Worm (Caenorhabditis elegans) whole organism, late embryonic: Measurements from ENCODE around the gene Y54G2A.12.
"Not testable (repeated sequence)": the region's sequence is repeated elsewhere in the genome, so short reads cannot be mapped to it uniquely, and the experiment has no call there.

Experiments used
- C08G9.2 ChIP-seq: sonication (generic microtip); optimal IDR thresholded peaks from 2 replicates; lab custom pipeline; 2016; ENCODE audit warnings: mild to moderate bottlenecking, missing genetic modification characterization, moderate library complexity, missing compliant biosample characterization
- C38D4.7 ChIP-seq: fragments of 200-800 bp; sonication (Bioruptor generic); optimal IDR thresholded peaks from 2 replicates; lab custom pipeline; 2018; ENCODE audit warnings: mild to moderate bottlenecking, missing genetic modification characterization, moderate library complexity, missing compliant biosample characterization
- K02D7.2 ChIP-seq: sonication (generic microtip); optimal IDR thresholded peaks from 2 replicates; lab custom pipeline; 2017; ENCODE audit warnings: mild to moderate bottlenecking, missing genetic modification characterization, missing compliant biosample characterization
- K09A11.1 ChIP-seq: sonication (generic microtip); optimal IDR thresholded peaks from 2 replicates; lab custom pipeline; 2017; ENCODE audit warnings: antibody characterized with exemption, mild to moderate bottlenecking, missing genetic modification characterization, missing compliant biosample characterization; ENCODE audit not compliant: insufficient read depth
- T23F11.4 ChIP-seq: fragments of 200-800 bp; sonication (Bioruptor generic); optimal IDR thresholded peaks from 2 replicates; lab custom pipeline; 2018; ENCODE audit warnings: mild to moderate bottlenecking, missing genetic modification characterization, missing compliant biosample characterization
- Y22D7AL.16 ChIP-seq: sonication (generic microtip); optimal IDR thresholded peaks from 2 replicates; lab custom pipeline; 2016; ENCODE audit warnings: missing genetic modification characterization, missing compliant biosample characterization
- ahr-1 ChIP-seq: sonication (generic microtip); optimal IDR thresholded peaks from 2 replicates; lab custom pipeline; 2016; ENCODE audit warnings: missing genetic modification characterization, missing compliant biosample characterization
- ama-1 ChIP-seq: fragments of 150-350 bp; optimal IDR thresholded peaks from 2 replicates; lab custom pipeline; 2014
- ceh-18 ChIP-seq: sonication (generic microtip); optimal IDR thresholded peaks from 2 replicates; lab custom pipeline; 2016; ENCODE audit warnings: missing genetic modification characterization, missing compliant biosample characterization
- ceh-24 ChIP-seq: sonication (generic microtip); optimal IDR thresholded peaks from 2 replicates; lab custom pipeline; 2016; ENCODE audit warnings: mild to moderate bottlenecking, missing genetic modification characterization, missing compliant biosample characterization
- ceh-31 ChIP-seq: sonication (generic microtip); optimal IDR thresholded peaks from 2 replicates; lab custom pipeline; 2016; ENCODE audit warnings: missing genetic modification characterization, missing compliant biosample characterization
- ceh-34 ChIP-seq: sonication (generic microtip); optimal IDR thresholded peaks from 2 replicates; lab custom pipeline; 2016; ENCODE audit warnings: mild to moderate bottlenecking, missing genetic modification characterization, missing compliant biosample characterization
- ceh-6 ChIP-seq: fragments of 200-800 bp; sonication (Bioruptor generic); optimal IDR thresholded peaks from 2 replicates; lab custom pipeline; 2018; ENCODE audit warnings: mild to moderate bottlenecking, missing genetic modification characterization, missing compliant biosample characterization
- che-1 ChIP-seq: sonication (generic microtip); optimal IDR thresholded peaks from 2 replicates; lab custom pipeline; 2016; ENCODE audit warnings: mild to moderate bottlenecking, missing genetic modification characterization, missing compliant biosample characterization
- dve-1 ChIP-seq: sonication (generic microtip); optimal IDR thresholded peaks from 2 replicates; lab custom pipeline; 2017; ENCODE audit warnings: antibody characterized with exemption, mild to moderate bottlenecking, missing genetic modification characterization, missing compliant biosample characterization
- elt-2 ChIP-seq: sonication (generic microtip); optimal IDR thresholded peaks from 2 replicates; lab custom pipeline; 2016; ENCODE audit warnings: missing genetic modification reagents, missing genetic modification characterization, missing compliant biosample characterization
- fax-1 ChIP-seq: sonication (generic microtip); optimal IDR thresholded peaks from 2 replicates; lab custom pipeline; 2016; ENCODE audit warnings: missing genotype, missing genetic modification characterization, missing compliant biosample characterization
- fkh-10 ChIP-seq: fragments of 150-350 bp; optimal IDR thresholded peaks from 2 replicates; lab custom pipeline; 2014; ENCODE audit warnings: missing biosample characterization, missing genetic modification reagents, missing genetic modification characterization
- gmeb-2 ChIP-seq: sonication (generic microtip); optimal IDR thresholded peaks from 2 replicates; lab custom pipeline; 2016; ENCODE audit warnings: missing genetic modification characterization, inconsistent platforms, missing compliant biosample characterization
- hlh-30 ChIP-seq: sonication (generic microtip); optimal IDR thresholded peaks from 2 replicates; lab custom pipeline; 2017; ENCODE audit warnings: antibody characterized with exemption, missing genetic modification characterization, missing compliant biosample characterization; ENCODE audit not compliant: insufficient read depth
- nhr-11 ChIP-seq: fragments of 150-350 bp; optimal IDR thresholded peaks from 2 replicates; lab custom pipeline; 2014; ENCODE audit warnings: missing biosample characterization, missing genetic modification characterization
- nhr-232 ChIP-seq: sonication (generic microtip); optimal IDR thresholded peaks from 2 replicates; lab custom pipeline; 2016; ENCODE audit warnings: missing genetic modification characterization, missing compliant biosample characterization
- npax-4 ChIP-seq: sonication (generic microtip); optimal IDR thresholded peaks from 2 replicates; lab custom pipeline; 2016; ENCODE audit warnings: missing genetic modification characterization, missing compliant biosample characterization
- pag-3 ChIP-seq: sonication (generic microtip); optimal IDR thresholded peaks from 2 replicates; lab custom pipeline; 2016; ENCODE audit warnings: missing compliant biosample characterization, missing genetic modification characterization, borderline replicate concordance
- pat-9 ChIP-seq: fragments of 200-800 bp; sonication (Bioruptor generic); optimal IDR thresholded peaks from 2 replicates; lab custom pipeline; 2018; ENCODE audit warnings: mild to moderate bottlenecking, missing genetic modification characterization, moderate library complexity, missing compliant biosample characterization
- pax-1 ChIP-seq: fragments of 150-350 bp; optimal IDR thresholded peaks from 2 replicates; lab custom pipeline; 2014; ENCODE audit warnings: missing biosample characterization, missing genetic modification characterization
- pqm-1 ChIP-seq: sonication (generic microtip); optimal IDR thresholded peaks from 2 replicates; lab custom pipeline; 2016; ENCODE audit warnings: missing genetic modification characterization, missing compliant biosample characterization
- pros-1 ChIP-seq: fragments of 150-350 bp; optimal IDR thresholded peaks from 2 replicates; lab custom pipeline; 2014; ENCODE audit warnings: missing biosample characterization, missing genetic modification reagents, missing genetic modification characterization
- sox-4 ChIP-seq: sonication (generic microtip); optimal IDR thresholded peaks from 2 replicates; lab custom pipeline; 2017; ENCODE audit warnings: mild to moderate bottlenecking, missing genetic modification characterization, inconsistent platforms, missing compliant biosample characterization
- syd-9 ChIP-seq: sonication (generic microtip); optimal IDR thresholded peaks from 2 replicates; lab custom pipeline; 2016; ENCODE audit warnings: mild to moderate bottlenecking, missing genetic modification characterization, moderate library complexity, missing compliant biosample characterization
- tbx-2 ChIP-seq: sonication (generic microtip); optimal IDR thresholded peaks from 2 replicates; lab custom pipeline; 2016; ENCODE audit warnings: missing genetic modification characterization, missing compliant biosample characterization
- unc-55 ChIP-seq: sonication (generic microtip); optimal IDR thresholded peaks from 2 replicates; lab custom pipeline; 2017; ENCODE audit warnings: missing biosample characterization, missing genetic modification reagents, missing genetic modification characterization
- unc-86 ChIP-seq: sonication (generic microtip); optimal IDR thresholded peaks from 2 replicates; lab custom pipeline; 2016; ENCODE audit warnings: missing genetic modification characterization, missing compliant biosample characterization

The Y54G2A.12 gene

ce11 chrIV:2805525-2805924 lies 22.9 kb upstream of the Y54G2A.12 start, which contains the start of gene Y54G2A.45 (continued):
- TF ChIP-seq ceh-18 (peak; percentile 32), hlh-30 (tag; lab: Kevin White, UChicago) (peak; percentile 79), unc-86 (tag; lab: Kevin White, UChicago) (peak; percentile 51), pqm-1 (peak; percentile 43), ceh-24 (tag; lab: Kevin White, UChicago) (no peak), K02D7.2 (tag; lab: Kevin White, UChicago) (peak; percentile 46)

- TF ChIP-seq pat-9, result no peak
- TF ChIP-seq sox-4 (tag; lab: Kevin White, UChicago), result no peak
- TF ChIP-seq gmeb-2, result no peak
- TF ChIP-seq che-1 (tag; lab: Kevin White, UChicago), result no peak
- no peak for TF ChIP-seq ama-1 (lab: Kevin White, UChicago)
- no peak for TF ChIP-seq ceh-31 (tag; lab: Kevin White, UChicago)
- no peak for TF ChIP-seq K09A11.1
- no peak for TF ChIP-seq dve-1 (tag; lab: Kevin White, UChicago)
- TF ChIP-seq elt-2 (tag; lab: Kevin White, UChicago), result no peak
- TF ChIP-seq syd-9 (tag; lab: Kevin White, UChicago), result no peak
- TF ChIP-seq ahr-1, result no peak
- TF ChIP-seq unc-55, result no peak
- TF ChIP-seq C38D4.7 (GFP tag; lab: Kevin White, UChicago), result no peak
- no peak for TF ChIP-seq T23F11.4 (GFP tag; lab: Kevin White, UChicago)
- TF ChIP-seq pag-3, result no peak
- no peak for TF ChIP-seq nhr-11 (tag; lab: Kevin White, UChicago)
Measured at ce11 chrIV:2803652-2804051, 21.0 kb upstream of the Y54G2A.12 start, which contains the start of gene Y54G2A.32. Y54G2A.32 (plus strand) TSS chrIV:2803952.

ce11 chrIV:2802193-2802592 lies 19.6 kb upstream of the Y54G2A.12 start:
- TF ChIP-seq gmeb-2, result peak; percentile 14
- TF ChIP-seq tbx-2 (tag; lab: Kevin White, UChicago), result peak; percentile 7
- peak; percentile 4 for TF ChIP-seq che-1 (tag; lab: Kevin White, UChicago)
- peak; percentile 46 for TF ChIP-seq C08G9.2 (tag; lab: Kevin White, UChicago)
- peak; percentile 38 for TF ChIP-seq ceh-6 (GFP tag; lab: Kevin White, UChicago)
- peak; percentile 32 for TF ChIP-seq C38D4.7 (GFP tag; lab: Kevin White, UChicago)
- TF ChIP-seq pax-1, result no peak
- peak; percentile 29 for TF ChIP-seq nhr-232 (tag; lab: Kevin White, UChicago)
- TF ChIP-seq sox-4 (tag; lab: Kevin White, UChicago), result no peak
- no peak for TF ChIP-seq fax-1
- TF ChIP-seq, all 69 proteins: peak for 7

- not testable (repeated sequence) for TF ChIP-seq pros-1 (tag; lab: Kevin White, UChicago); fkh-10 (GFP tag; lab: Kevin White, UChicago); Y22D7AL.16 (tag; lab: Kevin White, UChicago)
Measured at ce11 chrIV:2801558-2801957, 18.9 kb upstream of the Y54G2A.12 start, which contains the start of gene Y54G2A.44. Y54G2A.44 (plus strand) TSS chrIV:2801858.

DNA sequence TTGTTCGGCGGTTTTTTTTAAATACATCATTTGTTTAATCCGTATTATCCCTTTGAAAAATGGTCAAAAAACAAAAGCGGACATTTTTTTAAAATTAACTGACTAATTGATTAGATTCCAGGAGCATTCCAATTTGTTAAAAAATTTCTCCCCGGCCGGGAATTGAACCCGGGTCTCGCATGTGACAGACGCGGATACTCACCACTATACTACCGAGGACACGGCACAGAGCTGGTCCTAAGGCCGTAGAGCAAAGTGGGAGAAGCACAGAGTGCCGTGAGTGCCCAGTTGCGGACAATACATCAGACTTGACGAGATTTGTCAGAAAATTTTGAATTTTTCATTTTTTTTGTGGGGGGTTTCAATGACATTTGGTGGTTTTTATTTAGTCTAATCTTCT lies 18.4 kb upstream of the Y54G2A.12 start:
- no peak for TF ChIP-seq npax-4 (tag; lab: Kevin White, UChicago)
- TF ChIP-seq C08G9.2 (tag; lab: Kevin White, UChicago), result peak; percentile 15
- no peak for TF ChIP-seq ceh-18
- no peak for TF ChIP-seq ceh-34 (tag; lab: Kevin White, UChicago)
- TF ChIP-seq hlh-30 (tag; lab: Kevin White, UChicago), result peak; percentile 54
- TF ChIP-seq che-1 (tag; lab: Kevin White, UChicago), result no peak
